Worm (Caenorhabditis elegans) whole organism, L1 larva: ENCODE measurements around the gene ilys-3.

Experiments used
- C16A3.4 ChIP-seq: fragments of 150-350 bp; optimal IDR thresholded peaks from 2 replicates; lab custom pipeline; 2014; ENCODE audit warnings: missing biosample characterization, missing genetic modification characterization
- F16B12.6 ChIP-seq: fragments of 150-350 bp; optimal IDR thresholded peaks from 2 replicates; lab custom pipeline; 2014; ENCODE audit warnings: missing biosample characterization, missing genetic modification characterization
- alr-1 ChIP-seq: fragments of 200-800 bp; sonication (Bioruptor generic); optimal IDR thresholded peaks from 2 replicates; lab custom pipeline; 2018; ENCODE audit warnings: borderline replicate concordance, mild to moderate bottlenecking, missing genetic modification characterization, missing compliant biosample characterization
- ceh-8 ChIP-seq: fragments of 200-800 bp; sonication (Bioruptor generic); optimal IDR thresholded peaks from 2 replicates; lab custom pipeline; 2018; ENCODE audit warnings: mild to moderate bottlenecking, missing genetic modification characterization, moderate library complexity, missing compliant biosample characterization
- ceh-82 ChIP-seq, 3 experiments: fragments of 150-350 bp in 1 of 3; sonication (generic microtip) in 2 of 3; optimal IDR thresholded peaks; 2 replicates each; lab custom pipeline; 2014 to 2017; ENCODE audit warnings: missing biosample characterization in 3 of 3, missing genetic modification characterization in 3 of 3
- ceh-90 ChIP-seq: sonication (generic microtip); optimal IDR thresholded peaks from 2 replicates; lab custom pipeline; 2016; ENCODE audit warnings: missing genetic modification characterization, missing compliant biosample characterization
- dsc-1 ChIP-seq: sonication (generic microtip); optimal IDR thresholded peaks from 2 replicates; lab custom pipeline; 2016; ENCODE audit warnings: mild to moderate bottlenecking, missing genetic modification characterization, missing compliant biosample characterization
- efl-1 ChIP-seq, 4 experiments: fragments of 150-350 bp; optimal IDR thresholded peaks in 3 of 4; peaks in 1 of 4; 1 replicate in 1 of 4; 2 replicates in 3 of 4; lab custom pipeline; 2014; ENCODE audit warnings: missing biosample characterization in 2 of 4, missing genetic modification characterization in 2 of 4, missing genetic modification reagents in 2 of 4
- egl-27 ChIP-seq, 2 experiments: fragments of 150-350 bp in 1 of 2; sonication (generic microtip); optimal IDR thresholded peaks; 3 replicates each; lab custom pipeline; 2017 to 2018; ENCODE audit warnings: missing biosample characterization in 2 of 2, missing genetic modification characterization in 2 of 2, missing genetic modification reagents in 2 of 2
- elt-2 ChIP-seq: sonication (generic microtip); optimal IDR thresholded peaks from 2 replicates; lab custom pipeline; 2016; ENCODE audit warnings: missing genetic modification characterization, mild to moderate bottlenecking, inconsistent platforms, missing compliant biosample characterization, missing genetic modification reagents
- elt-3 ChIP-seq, 6 experiments: fragments of 150-350 bp in 1 of 6; sonication (generic microtip); optimal IDR thresholded peaks; 2 replicates each; lab custom pipeline; 2017 to 2018; ENCODE audit warnings: missing biosample characterization in 6 of 6, missing genetic modification characterization in 6 of 6, inconsistent platforms in 1 of 6
- fkh-8 ChIP-seq: sonication (generic microtip); optimal IDR thresholded peaks from 2 replicates; lab custom pipeline; 2016; ENCODE audit warnings: mild to moderate bottlenecking, missing genetic modification characterization, missing compliant biosample characterization
- hlh-4 ChIP-seq: sonication (generic microtip); optimal IDR thresholded peaks from 2 replicates; lab custom pipeline; 2016; ENCODE audit warnings: mild to moderate bottlenecking, missing genetic modification characterization, missing compliant biosample characterization
- hpl-2 ChIP-seq: fragments of 150-350 bp; optimal IDR thresholded peaks from 2 replicates; lab custom pipeline; 2014; ENCODE audit warnings: missing biosample characterization, missing genetic modification reagents, missing genetic modification characterization
- isw-1 ChIP-seq: fragments of 200-800 bp; sonication (Bioruptor generic); IDR thresholded peaks from 2 replicates; pipeline ENCODE4 v1.3.6; 2022; ENCODE audit warnings: missing genetic modification characterization, missing compliant biosample characterization
- lin-14 ChIP-seq: fragments of 200-800 bp; sonication (Bioruptor generic); optimal IDR thresholded peaks from 2 replicates; lab custom pipeline; 2018; ENCODE audit warnings: mild to moderate bottlenecking, missing genetic modification characterization, moderate library complexity, missing compliant biosample characterization
- lir-3 ChIP-seq: sonication (generic microtip); optimal IDR thresholded peaks from 2 replicates; lab custom pipeline; 2016; ENCODE audit warnings: mild to moderate bottlenecking, missing genetic modification characterization, moderate library complexity, missing compliant biosample characterization; ENCODE audit not compliant: poor library complexity
- mab-9 ChIP-seq: fragments of 200-800 bp; sonication (Bioruptor generic); IDR thresholded peaks from 2 replicates; pipeline ENCODE4 v1.3.6; 2022; ENCODE audit warnings: missing genetic modification reagents, missing genetic modification characterization, missing compliant biosample characterization
- mef-2 ChIP-seq: fragments of 150-350 bp; optimal IDR thresholded peaks from 2 replicates; lab custom pipeline; 2014; ENCODE audit warnings: missing biosample characterization, missing genetic modification characterization
- mep-1 ChIP-seq: fragments of 150-350 bp; optimal IDR thresholded peaks from 2 replicates; lab custom pipeline; 2014; ENCODE audit warnings: missing biosample characterization, missing genetic modification characterization
- nhr-12 ChIP-seq: sonication (generic microtip); optimal IDR thresholded peaks from 2 replicates; lab custom pipeline; 2017; ENCODE audit warnings: missing biosample characterization, missing genetic modification characterization
- nhr-19 ChIP-seq: fragments of 200-800 bp; sonication (Bioruptor generic); conservative IDR thresholded peaks from 2 replicates; pipeline ENCODE4 v1.3.6; 2022; ENCODE audit warnings: missing genetic modification characterization, missing compliant biosample characterization
- nhr-20 ChIP-seq: sonication (generic microtip); optimal IDR thresholded peaks from 2 replicates; lab custom pipeline; 2016; ENCODE audit warnings: mild to moderate bottlenecking, missing genetic modification characterization, missing compliant biosample characterization
- nhr-237 ChIP-seq: fragments of 150-350 bp; optimal IDR thresholded peaks from 2 replicates; lab custom pipeline; 2014; ENCODE audit warnings: missing biosample characterization, missing genetic modification characterization
- nhr-28 ChIP-seq: fragments of 150-350 bp; optimal IDR thresholded peaks from 2 replicates; lab custom pipeline; 2014; ENCODE audit warnings: missing biosample characterization, missing genetic modification characterization
- nhr-77 ChIP-seq: fragments of 150-350 bp; optimal IDR thresholded peaks from 2 replicates; lab custom pipeline; 2014; ENCODE audit warnings: missing biosample characterization, missing genetic modification characterization
- nhr-85 ChIP-seq: sonication (generic microtip); peaks from one replicate; lab custom pipeline; 2016; ENCODE audit warnings: missing genetic modification characterization, inconsistent platforms, missing compliant biosample characterization
- nhr-90 ChIP-seq: sonication (generic microtip); optimal IDR thresholded peaks from 2 replicates; lab custom pipeline; 2016; ENCODE audit warnings: mild to moderate bottlenecking, missing genetic modification characterization, missing compliant biosample characterization; ENCODE audit not compliant: poor library complexity
- rnt-1 ChIP-seq: sonication (generic microtip); optimal IDR thresholded peaks from 2 replicates; lab custom pipeline; 2016; ENCODE audit warnings: mild to moderate bottlenecking, missing genetic modification characterization, moderate library complexity, missing compliant biosample characterization
- snu-23 ChIP-seq: sonication (generic microtip); optimal IDR thresholded peaks from 2 replicates; lab custom pipeline; 2016; ENCODE audit warnings: missing genetic modification characterization, missing compliant biosample characterization
- sox-4 ChIP-seq: sonication (generic microtip); optimal IDR thresholded peaks from 2 replicates; lab custom pipeline; 2016; ENCODE audit warnings: missing genetic modification characterization, missing compliant biosample characterization
- sptf-1 ChIP-seq: fragments of 150-350 bp; optimal IDR thresholded peaks from 2 replicates; lab custom pipeline; 2014; ENCODE audit warnings: missing biosample characterization, missing genetic modification characterization
- swsn-7 ChIP-seq: sonication (generic microtip); optimal IDR thresholded peaks from 2 replicates; lab custom pipeline; 2016; ENCODE audit warnings: missing genetic modification characterization, missing compliant biosample characterization
- tlp-1 ChIP-seq: fragments of 150-350 bp; optimal IDR thresholded peaks from 2 replicates; lab custom pipeline; 2014; ENCODE audit warnings: missing biosample characterization, missing genetic modification characterization
- zag-1 ChIP-seq: fragments of 150-350 bp; optimal IDR thresholded peaks from 2 replicates; lab custom pipeline; 2014; ENCODE audit warnings: missing biosample characterization, missing genetic modification characterization
- ztf-11 ChIP-seq, 2 experiments: sonication (generic microtip); optimal IDR thresholded peaks; 2 replicates each; lab custom pipeline; 2016 to 2017; ENCODE audit warnings: missing genetic modification characterization in 2 of 2, missing biosample characterization in 1 of 2, missing compliant biosample characterization in 1 of 2
- ztf-4 ChIP-seq: fragments of 150-350 bp; optimal IDR thresholded peaks from 2 replicates; lab custom pipeline; 2014; ENCODE audit warnings: missing biosample characterization, missing genetic modification characterization

ilys-3 gene

DNA sequence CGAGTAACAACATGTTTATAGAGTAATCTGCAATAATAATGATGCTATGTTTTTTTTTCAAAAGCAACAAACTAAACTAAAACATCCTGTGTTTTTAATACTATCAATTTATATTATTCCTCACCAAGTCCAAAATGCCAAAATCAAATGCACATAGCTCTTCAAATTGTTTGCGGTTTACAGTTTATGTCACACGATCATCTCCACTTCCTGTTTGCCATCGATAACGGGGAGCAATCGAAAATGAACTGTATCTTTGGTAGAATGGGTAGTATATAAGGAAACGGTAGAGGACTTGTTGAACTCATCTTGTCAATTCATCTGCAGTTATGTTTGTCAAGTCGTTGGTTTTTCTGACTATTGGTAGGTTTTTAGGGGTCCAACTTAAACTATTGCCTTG lies at the start of gene ilys-3:
TSS of gene ilys-3 (plus strand) at position 301 of the 400 bp plus-strand sequence.
- no peak for TF ChIP-seq elt-2 (tag; lab: Kevin White, UChicago)
- no peak for TF ChIP-seq F16B12.6 (tag; lab: Kevin White, UChicago)
- TF ChIP-seq ztf-4 = no peak
- TF ChIP-seq mab-9 (GFP tag; lab: Robert Waterston, UW) = no peak
- TF ChIP-seq elt-3 (tag; optimal IDR thresholded peaks at IDR 0.05; lab: Kevin White, UChicago) = no peak
- no peak for TF ChIP-seq nhr-19
- no peak for TF ChIP-seq hpl-2
- no peak for TF ChIP-seq ceh-8
- no peak for TF ChIP-seq mef-2
- no peak for TF ChIP-seq C16A3.4 (tag; lab: Kevin White, UChicago)
- no peak for TF ChIP-seq lir-3
- TF ChIP-seq egl-27 (tag; optimal IDR thresholded peaks at IDR 0.05; lab: Kevin White, UChicago) = no peak
- TF ChIP-seq isw-1 (GFP tag; lab: Robert Waterston, UW) = no peak
- TF ChIP-seq tlp-1 = no peak
- no peak for TF ChIP-seq hlh-4 (tag; lab: Kevin White, UChicago)
- no peak for TF ChIP-seq ceh-82 (tag; optimal IDR thresholded peaks at IDR 0.05; lab: Kevin White, UChicago)
- no peak for TF ChIP-seq nhr-90 (tag; lab: Kevin White, UChicago)
- TF ChIP-seq rnt-1 (tag; lab: Kevin White, UChicago) = no peak

DNA sequence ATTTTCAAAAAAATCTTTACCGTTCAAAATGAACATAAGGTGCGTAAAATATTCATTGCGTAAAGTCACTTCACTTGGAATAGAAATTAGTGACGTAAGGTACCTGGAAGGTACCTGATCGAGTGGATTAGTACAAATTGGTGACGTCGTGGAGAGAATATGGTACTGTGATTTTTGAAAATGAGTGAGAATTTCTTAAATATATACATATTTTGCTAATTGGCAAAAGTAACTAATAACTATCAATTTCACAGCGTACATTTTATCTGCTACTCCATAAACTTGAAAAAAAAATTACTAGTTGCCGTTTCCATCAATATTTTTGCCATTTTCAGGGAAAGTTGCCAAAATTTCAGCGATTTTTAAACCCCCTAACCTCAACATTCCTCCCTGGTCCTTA lies 47.5 kb upstream of the ilys-3 start:
- TF ChIP-seq nhr-85 (peak; percentile 66), ceh-90 (tag; lab: Kevin White, UChicago) (no peak)

DNA sequence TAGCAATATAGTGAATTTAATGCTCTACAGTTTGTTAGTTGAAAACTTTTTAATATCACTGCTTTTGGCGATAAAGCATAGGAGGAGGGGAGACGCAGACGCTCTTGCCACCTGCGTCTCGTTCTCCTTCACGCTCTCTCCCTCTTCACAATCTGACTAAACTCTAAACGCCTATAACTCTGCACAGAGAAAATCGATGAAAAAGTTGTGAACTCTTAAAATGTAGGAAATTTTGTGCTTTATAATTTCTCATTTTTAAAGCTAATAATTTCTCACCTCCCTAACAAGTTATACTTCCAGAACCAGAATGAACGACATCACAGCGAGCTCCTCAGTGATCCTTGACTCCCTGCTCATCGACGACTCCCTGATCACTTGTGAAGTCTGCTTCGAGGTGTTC lies 31.6 kb upstream of the ilys-3 start, which contains the start of gene C45G7.4:
TSS of gene C45G7.4 (plus strand) at position 301 of the 400 bp plus-strand sequence.
- TF ChIP-seq mab-9 (GFP tag; lab: Robert Waterston, UW) (no peak), nhr-28 (tag; lab: Kevin White, UChicago) (no peak), fkh-8 (no peak), dsc-1 (tag; lab: Kevin White, UChicago) (no peak), lin-14 (no peak), zag-1 (tag; lab: Kevin White, UChicago) (no peak), ztf-11 (tag; optimal IDR thresholded peaks at IDR 0.05; lab: Kevin White, UChicago) (no peak), efl-1 (optimal IDR thresholded peaks at IDR 0.05; lab: Kevin White, UChicago) (no peak), efl-1 (GFP tag; optimal IDR thresholded peaks at IDR 0.05 in 1 of 2; lab: Kevin White, UChicago) (no peak)

DNA sequence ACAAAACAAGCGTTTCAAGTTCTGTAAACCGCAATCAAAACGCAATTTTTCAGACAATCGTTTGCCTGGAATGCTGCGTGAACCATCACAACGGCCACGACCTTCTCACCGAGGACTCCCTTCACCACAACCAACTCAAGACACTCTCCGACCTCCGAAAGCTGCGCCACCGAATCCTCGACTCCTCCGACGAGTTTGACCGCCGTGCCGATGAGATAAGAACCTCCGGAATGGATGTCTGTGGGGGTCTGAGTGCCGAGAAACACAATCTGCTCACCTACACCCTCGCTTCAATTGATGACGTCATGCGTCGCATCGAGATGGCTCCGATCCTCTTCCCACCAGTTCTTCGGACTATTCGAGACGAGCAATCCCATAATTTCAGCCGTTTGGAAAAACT lies 29.9 kb upstream of the ilys-3 start:
- TF ChIP-seq snu-23 (GFP tag; lab: Kevin White, UChicago) (no peak), lin-14 (no peak), alr-1 (tag; lab: Kevin White, UChicago) (no peak), mef-2 (no peak), sox-4 (tag; lab: Kevin White, UChicago) (no peak), ztf-4 (no peak), ceh-8 (no peak)

DNA sequence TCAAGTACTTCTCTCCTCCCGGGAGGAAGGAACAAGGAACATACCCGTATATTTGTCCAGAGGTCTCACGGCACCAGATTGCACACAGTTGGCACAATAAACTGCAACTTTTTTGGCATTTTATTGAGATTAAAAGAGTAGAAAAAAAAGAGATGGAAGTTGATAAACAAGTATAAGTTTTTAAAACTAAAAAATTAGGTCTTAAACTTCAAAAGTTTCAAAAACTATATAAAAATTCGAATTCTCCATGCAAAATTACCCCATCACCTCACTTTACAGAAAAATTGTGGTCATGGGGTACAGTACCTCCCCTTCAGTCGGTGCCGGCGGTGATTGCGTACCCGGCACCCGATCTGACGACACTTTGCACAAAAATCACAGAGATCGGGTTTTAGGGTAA lies 13.0 kb upstream of the ilys-3 start, which contains the start of gene C45G7.13:
TSS of gene C45G7.13 (minus strand) at position 101 of the 400 bp plus-strand sequence.
- TF ChIP-seq nhr-237 (tag; lab: Kevin White, UChicago) (no peak), nhr-20 (tag; lab: Kevin White, UChicago) (no peak), hpl-2 (no peak), mab-9 (GFP tag; lab: Robert Waterston, UW) (no peak), nhr-77 (tag; lab: Kevin White, UChicago) (no peak), alr-1 (tag; lab: Kevin White, UChicago) (no peak), F16B12.6 (tag; lab: Kevin White, UChicago) (no peak), mep-1 (no peak), nhr-12 (no peak), lin-14 (no peak), nhr-90 (tag; lab: Kevin White, UChicago) (no peak), swsn-7 (tag; lab: Kevin White, UChicago) (no peak), sptf-1 (no peak)
